Worm (Caenorhabditis elegans): ENCODE results near the gene cisd-1.

Gene cisd-1

DNA sequence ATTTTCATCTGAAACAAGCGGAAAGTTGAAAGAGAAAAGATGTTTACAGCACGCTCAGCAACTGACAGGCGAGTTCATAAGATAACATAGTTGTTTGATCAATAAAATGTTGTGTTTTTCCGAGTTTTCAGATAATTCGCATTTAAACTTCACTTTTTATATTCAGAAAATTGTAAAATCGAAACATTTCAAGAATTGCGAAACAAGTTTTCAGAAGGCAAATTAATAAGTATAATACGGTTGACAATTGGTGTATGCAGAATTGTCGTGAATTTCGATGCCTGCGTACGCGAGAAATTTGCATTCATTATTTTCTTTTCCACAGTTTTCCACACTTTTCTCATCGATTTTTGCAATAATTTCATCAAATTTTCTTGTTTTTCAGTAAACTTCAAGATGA lies 25.9 kb upstream of the cisd-1 start, which contains the start of the genes ooc-3 and B0334.4:
ooc-3 (minus strand) TSS at position 15 of the 400 bp plus-strand sequence.
B0334.4 (plus strand) TSS at position 386 of the 400 bp plus-strand sequence.
- TF ChIP-seq pqm-1 (tag; optimal IDR thresholded peaks at IDR 0.05) (no peak), hmg-11 (tag; optimal IDR thresholded peaks at IDR 0.05) (no peak), elt-2 (tag; optimal IDR thresholded peaks at IDR 0.05) (no peak), eor-1 (tag; optimal IDR thresholded peaks at IDR 0.05) (no peak), sea-2 (GFP tag; optimal IDR thresholded peaks at IDR 0.05) (no peak), pha-4 (tag; optimal IDR thresholded peaks at IDR 0.05) (peak; percentile 70), egl-27 (tag; optimal IDR thresholded peaks at IDR 0.05) (no peak), fkh-10 (GFP tag; optimal IDR thresholded peaks at IDR 0.05) (no peak), nfya-1 (tag; optimal IDR thresholded peaks at IDR 0.05; ENCODE audit: insufficient read depth) (peak; percentile 72), ceh-82 (tag; optimal IDR thresholded peaks at IDR 0.05) (no peak), egl-5 (tag; optimal IDR thresholded peaks at IDR 0.05) (peak; percentile 11), snpc-4 (tag; optimal IDR thresholded peaks at IDR 0.05) (no peak), nhr-237 (tag; optimal IDR thresholded peaks at IDR 0.05) (no peak), skn-1 (tag; optimal IDR thresholded peaks at IDR 0.05) (peak; percentile 56), R02D3.7 (tag; optimal IDR thresholded peaks at IDR 0.05) (no peak), nhr-67 (tag; optimal IDR thresholded peaks at IDR 0.05) (no peak), nhr-28 (tag; optimal IDR thresholded peaks at IDR 0.05) (no peak), jun-1 (tag; optimal IDR thresholded peaks at IDR 0.05) (no peak), ztf-11 (tag; optimal IDR thresholded peaks at IDR 0.05) (no peak), lin-39 (tag; optimal IDR thresholded peaks at IDR 0.05) (no peak)

DNA sequence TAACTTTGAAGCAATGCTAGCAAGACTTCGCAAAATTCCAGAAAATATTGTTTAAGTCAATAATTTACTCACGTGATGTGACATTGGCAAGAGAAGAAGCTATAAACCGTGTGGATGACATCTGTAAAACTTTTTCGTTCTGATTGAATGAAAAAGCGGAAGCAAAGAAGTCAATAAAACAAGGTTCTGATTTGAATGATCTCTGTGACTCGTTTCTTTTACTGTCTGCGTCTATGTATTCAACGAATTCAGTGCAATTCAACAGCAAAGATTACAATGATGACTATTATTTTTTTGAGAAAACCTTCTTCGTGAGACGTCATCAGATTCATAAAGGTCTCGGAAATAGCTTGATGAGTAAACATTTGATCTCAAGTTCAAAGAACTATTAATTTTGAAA lies 23.4 kb upstream of the cisd-1 start, which contains the start of gene hacl-1:
hacl-1 (minus strand) TSS at position 121 of the 400 bp plus-strand sequence.
- TF ChIP-seq aly-2 (tag; optimal IDR thresholded peaks at IDR 0.05) = no peak
- no peak for TF ChIP-seq skn-1 (tag; optimal IDR thresholded peaks at IDR 0.05)
- TF ChIP-seq egl-5 (tag; optimal IDR thresholded peaks at IDR 0.05) = no peak
- TF ChIP-seq snpc-4 (tag; optimal IDR thresholded peaks at IDR 0.05) = no peak
- peak; percentile 1 for TF ChIP-seq nfya-1 (tag; optimal IDR thresholded peaks at IDR 0.05; ENCODE audit: insufficient read depth)
- no peak for TF ChIP-seq ZK546.5 (tag; optimal IDR thresholded peaks at IDR 0.05)
- no peak for TF ChIP-seq ztf-11 (tag; optimal IDR thresholded peaks at IDR 0.05)
- TF ChIP-seq unc-39 (tag; optimal IDR thresholded peaks at IDR 0.05) = no peak
- no peak for TF ChIP-seq ceh-9 (tag; optimal IDR thresholded peaks at IDR 0.05)
- TF ChIP-seq lin-15B (tag; optimal IDR thresholded peaks at IDR 0.05) = no peak
- TF ChIP-seq fos-1 (tag; optimal IDR thresholded peaks at IDR 0.05) = no peak
- no peak for TF ChIP-seq nhr-237 (tag; optimal IDR thresholded peaks at IDR 0.05)
- TF ChIP-seq nhr-77 (tag; optimal IDR thresholded peaks at IDR 0.05) = no peak
- TF ChIP-seq R02D3.7 (tag; optimal IDR thresholded peaks at IDR 0.05) = no peak
- TF ChIP-seq mdl-1 (tag; optimal IDR thresholded peaks at IDR 0.05) = no peak
- TF ChIP-seq unc-62 (GFP tag; optimal IDR thresholded peaks at IDR 0.05) = no peak
- no peak for TF ChIP-seq elt-3 (tag; optimal IDR thresholded peaks at IDR 0.05)
- no peak for TF ChIP-seq tbx-2 (tag; optimal IDR thresholded peaks at IDR 0.05)
- peak; percentile 9 for TF ChIP-seq ceh-28 (tag; optimal IDR thresholded peaks at IDR 0.05)
- TF ChIP-seq nhr-76 (tag; optimal IDR thresholded peaks at IDR 0.05) = no peak
- no peak for TF ChIP-seq pha-4 (tag; optimal IDR thresholded peaks at IDR 0.05)
- TF ChIP-seq elt-2 (tag; optimal IDR thresholded peaks at IDR 0.05) = no peak
- no peak for TF ChIP-seq elt-1 (tag; optimal IDR thresholded peaks at IDR 0.05)
- TF ChIP-seq lsy-12 (tag; optimal IDR thresholded peaks at IDR 0.05) = peak; percentile 7
- TF ChIP-seq hmg-11 (tag; optimal IDR thresholded peaks at IDR 0.05) = no peak
- no peak for TF ChIP-seq sea-2 (GFP tag; optimal IDR thresholded peaks at IDR 0.05)
- no peak for TF ChIP-seq nhr-11 (tag; optimal IDR thresholded peaks at IDR 0.05)
- TF ChIP-seq nhr-23 (tag; optimal IDR thresholded peaks at IDR 0.05) = peak; percentile 38
- no peak for TF ChIP-seq ceh-82 (tag; optimal IDR thresholded peaks at IDR 0.05)
- peak; percentile 87 for TF ChIP-seq nhr-25 (tag; optimal IDR thresholded peaks at IDR 0.05)
- TF ChIP-seq ceh-16 (tag; optimal IDR thresholded peaks at IDR 0.05) = no peak
- peak; percentile 4 for TF ChIP-seq jun-1 (tag; optimal IDR thresholded peaks at IDR 0.05)
- TF ChIP-seq ztf-4 (tag; optimal IDR thresholded peaks at IDR 0.05) = no peak
- no peak for TF ChIP-seq nhr-43 (tag; optimal IDR thresholded peaks at IDR 0.05; ENCODE audit: poor library complexity, severe bottlenecking)
- TF ChIP-seq ama-1 (optimal IDR thresholded peaks at IDR 0.05) = no peak
- no peak for TF ChIP-seq egl-27 (tag; optimal IDR thresholded peaks at IDR 0.05)
- no peak for TF ChIP-seq nhr-12 (tag; optimal IDR thresholded peaks at IDR 0.05)
- TF ChIP-seq lin-39 (tag; optimal IDR thresholded peaks at IDR 0.05) = no peak
- TF ChIP-seq nhr-67 (tag; optimal IDR thresholded peaks at IDR 0.05) = no peak
- TF ChIP-seq eor-1 (tag; optimal IDR thresholded peaks at IDR 0.05) = no peak
- TF ChIP-seq pqm-1 (tag; optimal IDR thresholded peaks at IDR 0.05) = peak; percentile 62
- TF ChIP-seq mml-1 (tag; optimal IDR thresholded peaks at IDR 0.05) = no peak
- no peak for TF ChIP-seq fkh-10 (GFP tag; optimal IDR thresholded peaks at IDR 0.05)
- TF ChIP-seq zag-1 (tag; optimal IDR thresholded peaks at IDR 0.05) = no peak
